Fruit fly (Drosophila melanogaster): Measurements from ENCODE around the gene CG14572.

The CG14572 gene

DNA sequence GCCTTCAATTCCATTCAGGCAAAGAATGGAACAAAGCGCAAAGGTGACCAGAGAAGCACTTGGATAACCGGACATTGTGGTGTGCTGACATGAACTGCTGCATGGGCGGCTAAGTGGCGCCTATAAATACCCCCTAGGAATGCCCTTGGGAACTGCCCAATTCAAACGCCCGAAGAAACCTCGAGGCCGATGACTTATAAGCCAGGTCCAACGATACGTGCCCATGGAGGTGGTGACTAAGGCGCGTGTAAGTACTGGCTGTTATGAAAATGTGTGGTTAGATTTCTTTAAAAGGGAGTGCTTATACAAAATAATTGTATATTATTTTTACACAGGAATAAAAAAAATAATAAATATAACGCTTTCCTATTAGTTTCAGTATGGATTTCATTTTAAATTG is 11.0 kb upstream of the CG14572 start, which contains the start of gene CG14570:
Gene CG14570 (minus strand): TSS at position 101 of the 400 bp plus-strand sequence.
- TF ChIP-seq CG4496 (GFP tag; IDR thresholded peaks at IDR 0.05) (no peak), Snoo (tag; optimal IDR thresholded peaks at IDR 0.05) (no peak)

DNA sequence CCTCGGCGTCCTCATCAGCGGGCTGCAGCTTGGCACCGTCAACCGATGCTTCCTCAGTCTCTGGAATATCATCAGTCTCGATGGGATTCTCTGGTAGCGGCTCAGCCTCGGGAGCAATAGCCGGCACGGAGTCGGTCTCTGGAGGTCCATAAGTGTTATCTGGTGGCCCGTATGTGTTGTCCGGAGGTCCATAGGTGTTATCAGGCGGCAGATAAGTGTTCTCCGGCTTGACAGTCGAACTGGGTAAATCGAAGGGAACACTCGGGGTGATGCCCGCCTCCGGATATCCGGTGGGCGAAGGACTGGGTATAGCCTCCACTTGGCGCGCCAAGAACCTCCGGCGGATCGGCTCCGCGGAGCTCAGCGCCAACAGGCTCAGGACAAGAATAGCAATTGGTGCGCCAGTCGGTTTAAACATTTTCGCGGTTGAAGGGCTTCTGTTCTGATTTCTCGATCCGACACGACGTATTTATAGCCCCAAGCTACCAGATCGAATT is 10.2 kb upstream of the CG14572 start, which contains the start of gene CG14569:
Gene CG14569 (minus strand): TSS at position 447 of the 497 bp plus-strand sequence.
- TF ChIP-seq CG32121 (GFP tag; IDR thresholded peaks at IDR 0.05) (no peak), CG9948 (tag; optimal IDR thresholded peaks at IDR 0.05) (no peak), CG8159 (tag; optimal IDR thresholded peaks at IDR 0.05) (no peak), rn (GFP tag; IDR thresholded peaks at IDR 0.05) (no peak), fd96Ca (GFP tag; IDR thresholded peaks at IDR 0.05) (no peak), D1 (tag; optimal IDR thresholded peaks at IDR 0.05) (no peak), CG34367 (tag; optimal IDR thresholded peaks at IDR 0.05) (no peak), Pif1B (GFP tag; optimal IDR thresholded peaks at IDR 0.05) (no peak)

DNA sequence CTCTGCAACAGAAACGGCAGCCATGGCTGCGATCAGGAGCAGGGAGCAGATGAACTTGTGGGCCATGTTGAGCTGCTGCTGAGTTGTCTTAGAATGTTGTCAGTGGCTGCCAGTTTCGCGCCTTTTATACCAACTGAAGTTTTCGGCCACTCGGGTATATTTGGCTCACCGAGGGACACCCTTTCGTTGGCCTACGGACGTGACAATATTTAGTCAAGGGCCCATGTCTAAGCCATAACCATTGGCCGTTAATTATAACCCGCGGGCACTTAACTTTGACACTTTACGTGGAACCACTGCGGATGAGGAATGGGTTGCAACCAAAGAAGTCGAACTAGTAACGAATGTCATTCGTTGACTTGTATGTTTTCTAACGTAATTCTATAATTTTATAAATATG is 7.9 kb upstream of the CG14572 start, which contains the start of gene CG14568:
Gene CG14568 (minus strand): TSS at position 101 of the 400 bp plus-strand sequence.
- TF ChIP-seq CG14655 (GFP tag; optimal IDR thresholded peaks at IDR 0.05) (no peak), gl (tag; optimal IDR thresholded peaks at IDR 0.05) (no peak), Ets98B (GFP tag; IDR thresholded peaks at IDR 0.05) (no peak), Snoo (tag; optimal IDR thresholded peaks at IDR 0.05) (no peak), Pif1A (GFP tag; optimal IDR thresholded peaks at IDR 0.05) (no peak), D1 (tag; optimal IDR thresholded peaks at IDR 0.05) (no peak), CG32121 (GFP tag; IDR thresholded peaks at IDR 0.05) (no peak), CG8159 (tag; optimal IDR thresholded peaks at IDR 0.05) (no peak), EcR (GFP tag; optimal IDR thresholded peaks at IDR 0.05) (no peak), fd96Ca (GFP tag; IDR thresholded peaks at IDR 0.05) (no peak), Pif1B (GFP tag; optimal IDR thresholded peaks at IDR 0.05) (no peak), CG15710 (tag; optimal IDR thresholded peaks at IDR 0.05) (no peak), CG9948 (tag; optimal IDR thresholded peaks at IDR 0.05) (no peak)

DNA sequence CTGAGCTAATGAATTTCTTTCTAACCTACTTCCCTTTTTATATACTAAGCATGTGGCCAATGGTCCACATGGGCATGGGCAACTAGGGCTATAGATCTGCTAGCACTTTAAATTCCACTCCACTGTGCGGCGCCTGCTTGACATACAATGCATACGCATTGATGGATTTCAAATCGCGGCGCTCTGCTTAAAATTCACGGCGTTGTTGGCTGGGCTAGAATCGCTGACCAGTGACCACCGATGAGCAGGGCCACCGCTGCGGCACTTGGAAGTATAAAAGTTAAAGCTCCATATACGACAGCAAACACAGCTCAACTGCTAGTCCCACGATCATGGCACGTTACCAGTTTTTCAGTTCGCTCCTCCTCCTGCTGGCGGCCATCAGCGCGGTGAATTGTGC is 7.5 kb upstream of the CG14572 start, which contains the start of gene CG14573:
Gene CG14573 (plus strand): TSS at position 301 of the 400 bp plus-strand sequence.
- TF ChIP-seq fd96Ca (GFP tag; IDR thresholded peaks at IDR 0.05) (no peak), CG4496 (GFP tag; IDR thresholded peaks at IDR 0.05) (no peak), CG34367 (tag; optimal IDR thresholded peaks at IDR 0.05) (no peak)

DNA sequence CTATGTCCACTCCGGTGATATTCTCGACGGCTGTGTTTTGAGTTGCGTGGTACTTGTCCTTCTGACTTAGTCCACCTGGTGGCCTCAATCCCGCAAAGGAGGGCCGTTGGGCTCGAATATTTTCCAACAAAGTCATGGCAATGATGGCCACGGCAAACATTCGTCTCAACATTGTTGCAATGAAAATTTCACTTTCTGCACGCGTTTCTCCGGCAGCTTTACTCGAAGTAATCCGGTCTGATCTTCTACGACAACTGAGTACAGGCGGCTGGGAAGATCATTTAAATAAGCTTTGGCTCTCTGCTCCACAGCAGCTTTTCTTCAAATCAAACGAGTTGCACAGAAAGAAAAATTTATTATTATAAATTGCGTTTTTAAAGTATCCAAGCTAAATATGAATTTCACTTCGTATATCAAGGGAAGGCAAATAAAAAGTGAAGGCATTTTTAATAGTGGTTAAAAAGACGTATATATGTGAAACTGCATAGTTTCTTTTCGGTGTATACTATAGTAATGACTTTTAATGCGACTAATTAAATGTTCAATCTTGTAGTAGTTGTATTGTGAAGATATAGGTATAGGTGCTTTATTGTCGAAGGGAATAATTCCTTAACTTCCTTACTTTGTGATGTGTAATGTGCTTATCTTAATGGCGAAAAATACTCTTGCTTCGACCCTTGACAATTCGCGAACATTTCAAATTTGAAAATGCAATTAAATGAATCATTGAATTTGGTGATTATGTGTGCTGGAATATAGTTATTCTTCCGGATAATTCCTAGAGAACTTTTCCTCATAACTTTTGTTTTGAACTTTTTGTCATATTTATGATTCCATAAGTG is 2.9 kb upstream of the CG14572 start, which contains the start of gene CG14567:
Gene CG14567 (minus strand): TSS at position 256 of the 842 bp plus-strand sequence.
- TF ChIP-seq rn (GFP tag; IDR thresholded peaks at IDR 0.05): peak; percentile 66
- TF ChIP-seq D1 (tag; optimal IDR thresholded peaks at IDR 0.05): peak; percentile 18
- peak; percentile 31 for TF ChIP-seq Pif1A (GFP tag; optimal IDR thresholded peaks at IDR 0.05)
- TF ChIP-seq CG9948 (tag; optimal IDR thresholded peaks at IDR 0.05): peak; percentile 37
- TF ChIP-seq CG17806 (tag; optimal IDR thresholded peaks at IDR 0.05): peak; percentile 59
- peak; percentile 44 for TF ChIP-seq CG15710 (tag; optimal IDR thresholded peaks at IDR 0.05)
- no peak for TF ChIP-seq CG13204 (GFP tag; optimal IDR thresholded peaks at IDR 0.05)
- TF ChIP-seq EcR (GFP tag; optimal IDR thresholded peaks at IDR 0.05): no peak
- TF ChIP-seq Snoo (tag; optimal IDR thresholded peaks at IDR 0.05): peak; percentile 27
- peak; percentile 64 for TF ChIP-seq CG32121 (GFP tag; IDR thresholded peaks at IDR 0.05)
- peak; percentile 70 for TF ChIP-seq Ets98B (GFP tag; IDR thresholded peaks at IDR 0.05)
- no peak for TF ChIP-seq CG10348 (GFP tag; IDR thresholded peaks at IDR 0.05)
- peak; percentile 86 for TF ChIP-seq CG4496 (GFP tag; IDR thresholded peaks at IDR 0.05)
- no peak for TF ChIP-seq fd96Ca (GFP tag; IDR thresholded peaks at IDR 0.05)
- TF ChIP-seq CG14655 (GFP tag; optimal IDR thresholded peaks at IDR 0.05): peak; percentile 55
- peak; percentile 11 for TF ChIP-seq CG34367 (tag; optimal IDR thresholded peaks at IDR 0.05)
- TF ChIP-seq CG12605 (GFP tag; IDR thresholded peaks at IDR 0.05): peak; percentile 83
- TF ChIP-seq CG8159 (tag; optimal IDR thresholded peaks at IDR 0.05): peak; percentile 65
- TF ChIP-seq CG8301 (tag; optimal IDR thresholded peaks at IDR 0.05): peak; percentile 65
- TF ChIP-seq gl (tag; optimal IDR thresholded peaks at IDR 0.05): no peak
- TF ChIP-seq Pif1B (GFP tag; optimal IDR thresholded peaks at IDR 0.05): peak; percentile 57

DNA sequence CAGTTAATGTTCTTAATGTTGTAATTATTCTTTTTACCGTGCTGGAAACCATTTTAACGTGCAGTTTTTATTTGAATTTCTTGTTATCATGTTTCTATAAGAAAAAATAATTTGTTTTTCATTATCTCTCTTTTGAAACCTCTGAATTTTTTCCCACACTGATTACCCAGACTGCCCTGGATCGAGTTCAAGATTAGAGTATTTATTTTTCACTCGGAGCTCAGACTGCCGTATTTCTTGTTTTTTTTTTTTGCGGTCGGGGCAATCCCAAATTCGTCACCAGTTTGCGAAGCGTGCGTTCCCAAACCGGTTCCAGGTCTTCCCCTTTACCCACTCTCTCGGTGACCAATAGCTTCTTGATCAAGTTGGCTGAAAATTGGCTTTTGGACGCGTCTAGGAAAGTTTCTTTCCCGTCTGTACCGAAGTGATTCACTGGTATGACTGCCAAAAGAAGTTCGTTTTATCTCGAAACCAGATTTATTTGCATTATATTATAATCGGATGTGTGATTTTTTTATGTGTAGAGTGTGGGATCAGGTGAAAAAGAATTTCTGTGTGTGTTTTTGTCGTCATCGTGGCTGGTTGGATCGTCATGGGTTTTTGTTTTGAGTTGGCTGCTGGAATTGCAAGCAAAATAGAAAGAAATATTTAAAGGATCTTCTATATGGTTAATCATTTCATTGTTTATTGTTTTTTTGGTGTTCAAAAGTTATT is 2.2 kb upstream of the CG14572 start:
- TF ChIP-seq EcR (GFP tag; optimal IDR thresholded peaks at IDR 0.05) (peak; percentile 35), CG14655 (GFP tag; optimal IDR thresholded peaks at IDR 0.05) (peak; percentile 18), D1 (tag; optimal IDR thresholded peaks at IDR 0.05) (no peak), Ets98B (GFP tag; IDR thresholded peaks at IDR 0.05) (peak; percentile 13; the same call in 1 of the 2 replicates), CG8159 (tag; optimal IDR thresholded peaks at IDR 0.05) (no peak)
